Worm (Caenorhabditis elegans): ENCODE measurements around the gene F02D10.3.

ce11 chrX:13506493-13506892 is 44.1 kb upstream of the F02D10.3 start:
- TF ChIP-seq spr-3 (GFP tag; optimal IDR thresholded peaks at IDR 0.05) (no peak), lsy-2 (tag; optimal IDR thresholded peaks at IDR 0.05) (no peak), nhr-77 (tag; optimal IDR thresholded peaks at IDR 0.05) (no peak), mxl-3 (GFP tag; optimal IDR thresholded peaks at IDR 0.05) (no peak), nhr-10 (tag; optimal IDR thresholded peaks at IDR 0.05) (no peak), lim-7 (GFP tag; IDR thresholded peaks at IDR 0.05) (no peak), Y105C5A.15 (GFP tag; IDR thresholded peaks at IDR 0.05) (no peak), nhr-11 (tag; optimal IDR thresholded peaks at IDR 0.05) (no peak), php-3 (GFP tag; IDR thresholded peaks at IDR 0.05) (no peak), hlh-30 (tag; optimal IDR thresholded peaks at IDR 0.05; ENCODE audit: insufficient read depth) (no peak), mdl-1 (tag; optimal IDR thresholded peaks at IDR 0.05) (no peak), nhr-48 (tag; optimal IDR thresholded peaks at IDR 0.05) (no peak)
